Fruit fly (Drosophila melanogaster) whole organism, wandering third instar larva: ENCODE measurements around the gene CG14036.

Experiments used
- Abd-B ChIP-seq: fragments of >200 bp; optimal IDR thresholded peaks from 2 replicates; lab custom pipeline; 2017; ENCODE audit warnings: missing biosample characterization, missing genetic modification characterization
- CrebA ChIP-seq: fragments of 200-800 bp; sonication (Bioruptor generic); optimal IDR thresholded peaks from 2 replicates; lab custom pipeline; 2016; ENCODE audit warnings: missing biosample characterization, mild to moderate bottlenecking, missing genetic modification characterization, borderline replicate concordance
- GATAd ChIP-seq: sonication (Bioruptor generic); optimal IDR thresholded peaks from 2 replicates; lab custom pipeline; 2016; ENCODE audit warnings: missing biosample characterization, missing genetic modification characterization
- HLH106 ChIP-seq: fragments of 200-800 bp; optimal IDR thresholded peaks from 3 replicates; lab custom pipeline; 2019; ENCODE audit warnings: missing biosample characterization, mild to moderate bottlenecking, missing genetic modification characterization, moderate library complexity
- Hr78 ChIP-seq: fragments of >200 bp; optimal IDR thresholded peaks from 2 replicates; lab custom pipeline; 2017; ENCODE audit warnings: missing biosample characterization, missing genetic modification characterization
- N ChIP-seq: fragments of >200 bp; optimal IDR thresholded peaks from 2 replicates; lab custom pipeline; 2018; ENCODE audit warnings: missing biosample characterization, missing external identifiers, missing genetic modification characterization
- dl ChIP-seq, 2 experiments: fragments of 175-275, 200-275 bp in 1 of 2; fragments of 200-275 bp in 1 of 2; sonication (Bioruptor generic); optimal IDR thresholded peaks; lab custom pipeline; 2018; ENCODE audit warnings: mild to moderate bottlenecking in 2 of 2, missing biosample characterization in 2 of 2, missing genetic modification characterization in 2 of 2, moderate library complexity in 2 of 2; ENCODE audit not compliant: partially characterized antibody in 2 of 2, insufficient read depth in 1 of 2
- fru ChIP-seq: fragments of 200-800 bp; sonication (Bioruptor generic); optimal IDR thresholded peaks from 3 replicates; lab custom pipeline; 2016; ENCODE audit warnings: missing biosample characterization, mild to moderate bottlenecking, missing genetic modification characterization
- h ChIP-seq: fragments of 200-800 bp; sonication (Bioruptor generic); optimal IDR thresholded peaks from 3 replicates; lab custom pipeline; 2016; ENCODE audit warnings: missing biosample characterization, mild to moderate bottlenecking, missing genetic modification characterization
- lola ChIP-seq: fragments of >200 bp; optimal IDR thresholded peaks from 2 replicates; lab custom pipeline; 2017; ENCODE audit warnings: missing biosample characterization, missing genetic modification characterization
- pan ChIP-seq: fragments of >200 bp; optimal IDR thresholded peaks from 2 replicates; lab custom pipeline; 2017
- rgr ChIP-seq: fragments of 200-800 bp; sonication (Bioruptor generic); optimal IDR thresholded peaks from 3 replicates; lab custom pipeline; 2016; ENCODE audit warnings: missing biosample characterization, mild to moderate bottlenecking, missing genetic modification characterization
- usp ChIP-seq: fragments of >200 bp; optimal IDR thresholded peaks from 2 replicates; lab custom pipeline; 2017; ENCODE audit warnings: missing biosample characterization, missing genetic modification characterization

- TF ChIP-seq lola (GFP tag; lab: Kevin White, UChicago) (no peak), h (GFP tag; lab: Kevin White, UChicago) (no peak), Hr78 (no peak), dl (GFP tag; optimal IDR thresholded peaks at IDR 0.05; lab: Kevin White, UChicago; ENCODE audit: insufficient read depth in 1 of 2, partially characterized antibody in 2 of 2) (no peak), usp (GFP tag; lab: Kevin White, UChicago) (no peak), pan (no peak), fru (GFP tag; lab: Kevin White, UChicago) (no peak), Abd-B (GFP tag; lab: Kevin White, UChicago) (no peak), GATAd (no peak), rgr (GFP tag; lab: Kevin White, UChicago) (no peak), HLH106 (tag; lab: Kevin White, UChicago) (no peak), CrebA (GFP tag; lab: Kevin White, UChicago) (no peak), N (GFP tag; lab: Kevin White, UChicago) (no peak)
These were observed 17.4 kb downstream of the CG14036 start, which contains the start of the genes CG14042 and SP555 for dm6 chr2L:5037402-5037860.
